Worm (Caenorhabditis elegans) whole organism, early embryonic: ENCODE measurements around the gene srd-46.

ENCODE experiments used
- B0310.2 ChIP-seq: sonication (generic microtip); optimal IDR thresholded peaks from 2 replicates; lab custom pipeline; 2016; ENCODE audit warnings: mild to moderate bottlenecking, missing genetic modification characterization, missing compliant biosample characterization
- F13C5.2 ChIP-seq: sonication (generic microtip); optimal IDR thresholded peaks from 2 replicates; lab custom pipeline; 2017; ENCODE audit warnings: mild to moderate bottlenecking, missing genetic modification characterization, inconsistent platforms, missing compliant biosample characterization
- aly-1 ChIP-seq: sonication (generic microtip); optimal IDR thresholded peaks from 2 replicates; lab custom pipeline; 2016; ENCODE audit warnings: missing genetic modification characterization, missing compliant biosample characterization
- ama-1 ChIP-seq: fragments of 150-350 bp; optimal IDR thresholded peaks from 2 replicates; lab custom pipeline; 2014
- ceh-13 ChIP-seq: fragments of 200-800 bp; sonication (Bioruptor generic); optimal IDR thresholded peaks from 2 replicates; lab custom pipeline; 2018; ENCODE audit warnings: mild to moderate bottlenecking, missing genetic modification characterization, missing compliant biosample characterization
- ceh-36 ChIP-seq: sonication (generic microtip); optimal IDR thresholded peaks from 2 replicates; lab custom pipeline; 2016; ENCODE audit warnings: missing genetic modification characterization, inconsistent platforms, missing compliant biosample characterization
- ets-7 ChIP-seq: sonication (generic microtip); optimal IDR thresholded peaks from 2 replicates; lab custom pipeline; 2016; ENCODE audit warnings: missing genotype, missing genetic modification characterization, missing compliant biosample characterization
- flt-1 ChIP-seq: fragments of 200-800 bp; sonication (Bioruptor generic); IDR thresholded peaks from 2 replicates; pipeline ENCODE4 v1.3.6; 2022; ENCODE audit warnings: missing genetic modification characterization, missing compliant biosample characterization
- hmbx-1 ChIP-seq: sonication (generic microtip); optimal IDR thresholded peaks from 2 replicates; lab custom pipeline; 2016; ENCODE audit warnings: mild to moderate bottlenecking, missing genetic modification characterization, missing compliant biosample characterization
- hmg-4 ChIP-seq: fragments of 200-800 bp; sonication (Bioruptor generic); optimal IDR thresholded peaks from 2 replicates; lab custom pipeline; 2018; ENCODE audit warnings: mild to moderate bottlenecking, missing genetic modification characterization, missing compliant biosample characterization
- hnd-1 ChIP-seq: sonication (generic microtip); optimal IDR thresholded peaks from 2 replicates; lab custom pipeline; 2016; ENCODE audit warnings: missing genetic modification characterization, missing compliant biosample characterization
- pes-1 ChIP-seq: fragments of 200-800 bp; sonication (Bioruptor generic); IDR thresholded peaks from 2 replicates; pipeline ENCODE4 v1.3.6; 2022; ENCODE audit warnings: missing genetic modification reagents, missing genetic modification characterization, missing compliant biosample characterization
- scrt-1 ChIP-seq: fragments of 200-800 bp; sonication (Bioruptor generic); IDR thresholded peaks from 2 replicates; pipeline ENCODE4 v1.3.6; 2022; ENCODE audit warnings: missing genetic modification characterization, missing compliant biosample characterization
- sea-1 ChIP-seq: fragments of 200-800 bp; sonication (Bioruptor generic); conservative IDR thresholded peaks from 2 replicates; pipeline ENCODE4 v1.3.6; 2022; ENCODE audit warnings: missing genetic modification characterization, missing compliant biosample characterization
- tbx-11 ChIP-seq: fragments of 200-800 bp; sonication (Bioruptor generic); IDR thresholded peaks from 2 replicates; pipeline ENCODE4 v1.3.6; 2022; ENCODE audit warnings: missing genetic modification characterization, missing compliant biosample characterization
- tbx-37 ChIP-seq: fragments of 200-800 bp; sonication (Bioruptor generic); conservative IDR thresholded peaks from 2 replicates; pipeline ENCODE4 v1.3.6; 2022; ENCODE audit warnings: missing genetic modification reagents, missing genetic modification characterization, missing compliant biosample characterization
- tra-4 ChIP-seq: sonication (generic microtip); optimal IDR thresholded peaks from 2 replicates; lab custom pipeline; 2017; ENCODE audit warnings: missing genetic modification characterization, missing compliant biosample characterization

Gene srd-46

ce11 chrX:12314395-12314794 is 17.5 kb upstream of the srd-46 start:
- TF ChIP-seq hmbx-1, result no peak

ce11 chrX:12315268-12315667 is 16.6 kb upstream of the srd-46 start, which contains the start of gene xtr-2:
xtr-2 (plus strand) TSS chrX:12315568.
- TF ChIP-seq hmbx-1 (no peak), tbx-11 (GFP tag; lab: Robert Waterston, UW) (no peak), hnd-1 (no peak), flt-1 (GFP tag; lab: Robert Waterston, UW) (no peak), ama-1 (lab: Kevin White, UChicago) (no peak), ets-7 (tag; lab: Kevin White, UChicago) (no peak), tra-4 (tag; lab: Kevin White, UChicago) (no peak), tbx-37 (GFP tag; lab: Robert Waterston, UW) (no peak), ceh-36 (tag; lab: Kevin White, UChicago) (no peak), F13C5.2 (no peak)

- TF ChIP-seq aly-1 (tag; lab: Kevin White, UChicago) (no peak), pes-1 (GFP tag; lab: Robert Waterston, UW) (no peak), tbx-11 (GFP tag; lab: Robert Waterston, UW) (no peak), hmg-4 (GFP tag; lab: Kevin White, UChicago) (no peak), B0310.2 (tag; lab: Kevin White, UChicago) (no peak), ceh-36 (tag; lab: Kevin White, UChicago) (no peak), hnd-1 (no peak), tbx-37 (GFP tag; lab: Robert Waterston, UW) (no peak), ama-1 (lab: Kevin White, UChicago) (no peak), sea-1 (GFP tag; lab: Robert Waterston, UW) (no peak), flt-1 (GFP tag; lab: Robert Waterston, UW) (no peak), tra-4 (tag; lab: Kevin White, UChicago) (no peak), ceh-13 (GFP tag; lab: Kevin White, UChicago) (no peak)
Measured at ce11 chrX:12317560-12317959, 14.3 kb upstream of the srd-46 start.

- TF ChIP-seq B0310.2 (tag; lab: Kevin White, UChicago), result no peak
- TF ChIP-seq ceh-36 (tag; lab: Kevin White, UChicago), result no peak
- TF ChIP-seq sea-1 (GFP tag; lab: Robert Waterston, UW), result no peak; the same call in 1 of the 2 replicates
- TF ChIP-seq ets-7 (tag; lab: Kevin White, UChicago), result no peak
- no peak for TF ChIP-seq hmbx-1
Measured at ce11 chrX:12320737-12321136, 11.2 kb upstream of the srd-46 start, which contains the start of gene ceh-40. ceh-40 (minus strand) TSS chrX:12320777.

ce11 chrX:12321357-12321756 is 10.5 kb upstream of the srd-46 start, which contains the start of gene F17A2.13:
F17A2.13 (plus strand) TSS chrX:12321657.
- TF ChIP-seq ceh-36 (tag; lab: Kevin White, UChicago), result no peak
- TF ChIP-seq ama-1 (lab: Kevin White, UChicago), result no peak
- TF ChIP-seq tbx-11 (GFP tag; lab: Robert Waterston, UW), result no peak
- no peak for TF ChIP-seq hmbx-1

- no peak for TF ChIP-seq hmbx-1
- TF ChIP-seq aly-1 (tag; lab: Kevin White, UChicago), result no peak
- no peak for TF ChIP-seq ceh-13 (GFP tag; lab: Kevin White, UChicago)
- TF ChIP-seq hnd-1, result no peak
- TF ChIP-seq tra-4 (tag; lab: Kevin White, UChicago), result no peak
- no peak for TF ChIP-seq tbx-37 (GFP tag; lab: Robert Waterston, UW)
- TF ChIP-seq scrt-1 (GFP tag; lab: Robert Waterston, UW), result no peak
- TF ChIP-seq sea-1 (GFP tag; lab: Robert Waterston, UW), result no peak
- TF ChIP-seq pes-1 (GFP tag; lab: Robert Waterston, UW), result no peak
- no peak for TF ChIP-seq tbx-11 (GFP tag; lab: Robert Waterston, UW)
- no peak for TF ChIP-seq flt-1 (GFP tag; lab: Robert Waterston, UW)
- TF ChIP-seq ama-1 (lab: Kevin White, UChicago), result no peak
- no peak for TF ChIP-seq ets-7 (tag; lab: Kevin White, UChicago)
- TF ChIP-seq B0310.2 (tag; lab: Kevin White, UChicago), result no peak
- no peak for TF ChIP-seq F13C5.2
- TF ChIP-seq ceh-36 (tag; lab: Kevin White, UChicago), result no peak
- no peak for TF ChIP-seq hmg-4 (GFP tag; lab: Kevin White, UChicago)
Measured at ce11 chrX:12323439-12323838, 8.5 kb upstream of the srd-46 start, which contains the start of gene srd-40. srd-40 (plus strand) TSS chrX:12323739.

ce11 chrX:12326424-12326823 is 5.5 kb upstream of the srd-46 start, which contains the start of gene srd-41:
srd-41 (plus strand) TSS chrX:12326724.
- TF ChIP-seq hmg-4 (GFP tag; lab: Kevin White, UChicago), result no peak
- no peak for TF ChIP-seq ceh-13 (GFP tag; lab: Kevin White, UChicago)
- no peak for TF ChIP-seq ama-1 (lab: Kevin White, UChicago)
- no peak for TF ChIP-seq hnd-1
- TF ChIP-seq tra-4 (tag; lab: Kevin White, UChicago), result no peak
- no peak for TF ChIP-seq B0310.2 (tag; lab: Kevin White, UChicago)
- TF ChIP-seq tbx-11 (GFP tag; lab: Robert Waterston, UW), result no peak
- TF ChIP-seq sea-1 (GFP tag; lab: Robert Waterston, UW), result no peak
- no peak for TF ChIP-seq F13C5.2
- TF ChIP-seq scrt-1 (GFP tag; lab: Robert Waterston, UW), result no peak

ce11 chrX:12328676-12329075 is 3.2 kb upstream of the srd-46 start, which contains the start of gene srd-45:
srd-45 (plus strand) TSS chrX:12328976.
- TF ChIP-seq ets-7 (tag; lab: Kevin White, UChicago) (no peak), ama-1 (lab: Kevin White, UChicago) (no peak), scrt-1 (GFP tag; lab: Robert Waterston, UW) (no peak), hmg-4 (GFP tag; lab: Kevin White, UChicago) (no peak)
